Fruit fly (Drosophila melanogaster): Measurements from ENCODE around the gene Adk2.

The Adk2 gene

DNA sequence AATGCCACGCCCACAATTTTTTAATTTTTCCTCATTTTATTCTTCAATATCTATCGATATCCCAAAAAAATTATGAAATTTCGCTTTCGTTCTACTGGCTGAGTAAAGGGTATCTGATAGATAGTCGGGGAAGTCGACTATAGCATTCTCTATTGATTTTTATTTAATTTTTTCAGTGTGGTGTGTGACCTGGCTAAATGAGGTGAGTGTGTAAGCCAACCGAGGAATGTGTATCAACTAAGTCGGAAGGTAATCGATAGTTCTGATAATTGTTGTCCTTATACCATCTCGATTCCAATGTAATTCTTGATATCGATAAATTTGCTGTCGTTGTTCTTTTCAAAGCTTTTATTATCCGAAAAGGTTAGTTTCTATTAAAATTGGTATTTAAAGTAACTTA lies 16.0 kb downstream of the Adk2 start, which contains the start of gene CG11263 (continued):
- TF ChIP-seq NC2β (GFP tag; optimal IDR thresholded peaks at IDR 0.05) (peak; percentile 46), Dek (tag; optimal IDR thresholded peaks at IDR 0.05) (peak; percentile 38), Camta (GFP tag; optimal IDR thresholded peaks at IDR 0.05) (peak; percentile 33), Ssrp (tag; optimal IDR thresholded peaks at IDR 0.05) (peak; percentile 13), HmgZ (tag; optimal IDR thresholded peaks at IDR 0.05) (peak; percentile 7), slp2 (GFP tag; optimal IDR thresholded peaks at IDR 0.05) (peak; percentile 62), Eip74EF (GFP tag; optimal IDR thresholded peaks at IDR 0.05) (no peak), CG14014 (GFP tag; IDR thresholded peaks at IDR 0.05) (no peak), nom (GFP tag; optimal IDR thresholded peaks at IDR 0.05) (no peak), Scr (GFP tag; IDR thresholded peaks at IDR 0.05; ENCODE audit: partially characterized antibody) (peak; percentile 83), Deaf1 (tag; optimal IDR thresholded peaks at IDR 0.05) (no peak), trem (tag; optimal IDR thresholded peaks at IDR 0.05) (peak; percentile 41), CG14050 (GFP tag; IDR thresholded peaks at IDR 0.05) (no peak), CG6689 (GFP tag; IDR thresholded peaks at IDR 0.05) (0 out of 2 replicates have a peak, but pooled peaks have one; percentile 29), CG1024 (GFP tag; IDR thresholded peaks at IDR 0.05) (no peak), CG2678 (tag; optimal IDR thresholded peaks at IDR 0.05) (no peak), croc (GFP tag; conservative IDR thresholded peaks at IDR 0.05) (no peak), Hmr (GFP tag; optimal IDR thresholded peaks at IDR 0.05) (peak; percentile 71), CG7372 (GFP tag; IDR thresholded peaks at IDR 0.05) (no peak), vnd (GFP tag; IDR thresholded peaks at IDR 0.05; ENCODE audit: partially characterized antibody) (peak; percentile 75), hth (optimal IDR thresholded peaks at IDR 0.05) (no peak), CG3065 (GFP tag; optimal IDR thresholded peaks at IDR 0.05) (peak; percentile 77), CG10565 (GFP tag; optimal IDR thresholded peaks at IDR 0.05) (no peak), CG13624 (GFP tag; optimal IDR thresholded peaks at IDR 0.05) (peak; percentile 65), CG2120 (GFP tag; optimal IDR thresholded peaks at IDR 0.05) (peak; percentile 74), CG9215 (GFP tag; IDR thresholded peaks at IDR 0.05) (no peak), Dp (GFP tag; optimal IDR thresholded peaks at IDR 0.05) (peak; percentile 63), CG30020 (tag; optimal IDR thresholded peaks at IDR 0.05) (no peak), Atf6 (GFP tag; IDR thresholded peaks at IDR 0.05) (no peak), sc (optimal IDR thresholded peaks at IDR 0.05) (no peak), sc (GFP tag; optimal IDR thresholded peaks at IDR 0.05) (no peak), Mes4 (GFP tag; optimal IDR thresholded peaks at IDR 0.05) (no peak), Xbp1 (GFP tag; optimal IDR thresholded peaks at IDR 0.05) (peak; percentile 73), Doc2 (GFP tag; IDR thresholded peaks at IDR 0.05) (no peak), CG4617 (GFP tag; optimal IDR thresholded peaks at IDR 0.05; ENCODE audit: borderline replicate concordance) (peak; percentile 20), stwl (tag; optimal IDR thresholded peaks at IDR 0.05) (peak; percentile 97), Sry-β (GFP tag; optimal IDR thresholded peaks at IDR 0.05) (no peak), zen2 (GFP tag; IDR thresholded peaks at IDR 0.05; ENCODE audit: partially characterized antibody) (peak; percentile 74), CG1647 (GFP tag; optimal IDR thresholded peaks at IDR 0.05) (peak; percentile 58), NK7.1 (GFP tag; optimal IDR thresholded peaks at IDR 0.05) (no peak), ap (GFP tag; IDR thresholded peaks at IDR 0.05) (no peak), E2f2 (GFP tag; IDR thresholded peaks at IDR 0.05) (peak; percentile 75), CG1832 (GFP tag; optimal IDR thresholded peaks at IDR 0.05) (no peak), CG6683 (GFP tag; optimal IDR thresholded peaks at IDR 0.05) (peak; percentile 1), ftz-f1 (GFP tag; optimal IDR thresholded peaks at IDR 0.05) (no peak), Usf (GFP tag; optimal IDR thresholded peaks at IDR 0.05) (no peak), lab (GFP tag; optimal IDR thresholded peaks at IDR 0.05) (no peak), Gsc (GFP tag; IDR thresholded peaks at IDR 0.05) (no peak), CG12659 (GFP tag; optimal IDR thresholded peaks at IDR 0.05) (peak; percentile 43), pum (GFP tag; optimal IDR thresholded peaks at IDR 0.05) (peak; percentile 24), CG13775 (GFP tag; optimal IDR thresholded peaks at IDR 0.05) (peak; percentile 12)
